Worm (Caenorhabditis elegans): ENCODE data around the gene F55G7.5.

F55G7.5 gene

DNA sequence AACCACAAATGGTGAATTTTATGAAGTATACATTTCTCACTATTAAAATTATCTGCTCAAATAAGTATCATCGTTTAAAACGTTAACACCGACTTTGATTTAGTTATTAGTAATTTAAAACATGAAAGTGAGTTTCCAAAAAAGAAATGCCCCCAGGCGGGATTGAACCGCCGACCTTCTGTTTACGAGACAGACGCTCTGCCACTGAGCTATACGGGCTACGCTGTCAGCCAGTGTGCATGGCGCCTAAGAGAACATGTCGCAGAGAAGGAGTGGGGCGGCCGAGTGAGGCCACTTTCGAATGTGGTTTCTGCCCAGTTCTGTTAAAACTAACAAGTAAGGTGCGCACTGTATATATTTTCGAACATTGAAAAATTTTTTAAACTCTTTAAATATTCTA is 3.8 kb downstream of the F55G7.5 start (continued):
- TF ChIP-seq ceh-40 (GFP tag; IDR thresholded peaks at IDR 0.05) (no peak), tlf-1 (GFP tag; optimal IDR thresholded peaks at IDR 0.05) (no peak), hrde-1 (tag; optimal IDR thresholded peaks at IDR 0.05; ENCODE audit: borderline replicate concordance) (peak; percentile 18), nhr-90 (tag; optimal IDR thresholded peaks at IDR 0.05) (peak; percentile 61), lsl-1 (GFP tag; optimal IDR thresholded peaks at IDR 0.05) (peak; percentile 4), F37B4.10 (GFP tag; IDR thresholded peaks at IDR 0.05) (no peak), ceh-79 (tag; optimal IDR thresholded peaks at IDR 0.05) (no peak), pha-4 (tag; optimal IDR thresholded peaks at IDR 0.05) (no peak), hmg-20 (GFP tag; IDR thresholded peaks at IDR 0.05) (peak; percentile 72; the same call in 1 of the 2 replicates), ceh-58 (GFP tag; IDR thresholded peaks at IDR 0.05) (no peak), lin-26 (GFP tag; IDR thresholded peaks at IDR 0.05) (no peak), nhr-80 (tag; optimal IDR thresholded peaks at IDR 0.05) (peak; percentile 3), him-1 (tag; optimal IDR thresholded peaks at IDR 0.05) (peak; percentile 91), hlh-26 (GFP tag; conservative IDR thresholded peaks at IDR 0.05) (no peak), F49E8.2 (tag; optimal IDR thresholded peaks at IDR 0.05; ENCODE audit: insufficient read depth) (no peak), cebp-2 (GFP tag; IDR thresholded peaks at IDR 0.05) (no peak), nfya-1 (tag; optimal IDR thresholded peaks at IDR 0.05; ENCODE audit: borderline replicate concordance, insufficient read depth) (no peak), ztf-3 (GFP tag; optimal IDR thresholded peaks at IDR 0.05) (no peak), Y53G8AR.9 (GFP tag; conservative IDR thresholded peaks at IDR 0.05) (0 out of 2 replicates have a peak, but pooled peaks have one; percentile 36), ceh-91 (GFP tag; IDR thresholded peaks at IDR 0.05) (no peak), fkh-3 (tag; optimal IDR thresholded peaks at IDR 0.05) (peak; percentile 13), ets-4 (GFP tag; optimal IDR thresholded peaks at IDR 0.05) (no peak), dpff-1 (tag; optimal IDR thresholded peaks at IDR 0.05) (no peak), attf-6 (GFP tag; IDR thresholded peaks at IDR 0.05) (0 out of 2 replicates have a peak, but pooled peaks have one; percentile 12), Y56A3A.18 (GFP tag; IDR thresholded peaks at IDR 0.05) (peak; percentile 76; the same call in 1 of the 2 replicates), F57A8.1 (GFP tag; optimal IDR thresholded peaks at IDR 0.05) (no peak), bed-1 (GFP tag; IDR thresholded peaks at IDR 0.05) (no peak), ztf-25 (GFP tag; IDR thresholded peaks at IDR 0.05) (peak; percentile 84; the same call in 1 of the 2 replicates), chd-7 (tag; optimal IDR thresholded peaks at IDR 0.05) (peak; percentile 37), B0035.1 (tag; optimal IDR thresholded peaks at IDR 0.05) (no peak), F55B11.4 (tag; optimal IDR thresholded peaks at IDR 0.05; ENCODE audit: borderline replicate concordance, insufficient read depth) (no peak), nhr-179 (tag; optimal IDR thresholded peaks at IDR 0.05) (peak; percentile 39), somi-1 (GFP tag; optimal IDR thresholded peaks at IDR 0.05) (peak; percentile 68), F39B2.1 (GFP tag; IDR thresholded peaks at IDR 0.05) (no peak), ztf-28 (GFP tag; IDR thresholded peaks at IDR 0.05) (peak; percentile 86), hlh-12 (tag; optimal IDR thresholded peaks at IDR 0.05) (no peak), lag-1 (GFP tag; IDR thresholded peaks at IDR 0.05) (no peak), atf-7 (tag; optimal IDR thresholded peaks at IDR 0.05) (peak; percentile 32), lir-1 (GFP tag; conservative IDR thresholded peaks at IDR 0.05) (peak; percentile 31; the same call in 1 of the 2 replicates), madf-6 (GFP tag; IDR thresholded peaks at IDR 0.05) (peak; percentile 61), Y79H2A.3 (GFP tag; conservative IDR thresholded peaks at IDR 0.05) (no peak), egl-44 (GFP tag; IDR thresholded peaks at IDR 0.05) (peak; percentile 82), unc-62 (GFP tag; optimal IDR thresholded peaks at IDR 0.05) (no peak), F22D6.2 (tag; optimal IDR thresholded peaks at IDR 0.05) (peak; percentile 31), K12H6.12 (tag; optimal IDR thresholded peaks at IDR 0.05) (peak; percentile 19), unc-130 (GFP tag; optimal IDR thresholded peaks at IDR 0.05) (peak; percentile 32), Y67H2A.10 (GFP tag; conservative IDR thresholded peaks at IDR 0.05) (no peak), rcor-1 (GFP tag; IDR thresholded peaks at IDR 0.05) (peak; percentile 81), Y95B8A.8 (GFP tag; IDR thresholded peaks at IDR 0.05) (no peak)
